Fruit fly (Drosophila melanogaster): ENCODE data around the gene Ubr1.

Ubr1 gene

dm6 chrX:16967415-16967814, 1.1 kb downstream of the Ubr1 start (continued):
- no peak for TF ChIP-seq CG10147 (GFP tag; optimal IDR thresholded peaks at IDR 0.05)
- peak; percentile 65 for TF ChIP-seq tin (GFP tag; optimal IDR thresholded peaks at IDR 0.05)
- peak; percentile 6; the same call in 1 of the 2 replicates for TF ChIP-seq lmd (GFP tag; IDR thresholded peaks at IDR 0.05)
- TF ChIP-seq slp2 (GFP tag; optimal IDR thresholded peaks at IDR 0.05): no peak
- no peak for TF ChIP-seq CG14860 (GFP tag; IDR thresholded peaks at IDR 0.05; ENCODE audit: partially characterized antibody)
- TF ChIP-seq CG11504 (tag; optimal IDR thresholded peaks at IDR 0.05): no peak
- peak; percentile 47 for TF ChIP-seq Lhr (GFP tag; optimal IDR thresholded peaks at IDR 0.05)
- TF ChIP-seq CG12071 (GFP tag; optimal IDR thresholded peaks at IDR 0.05): no peak
- TF ChIP-seq Asciz (GFP tag; optimal IDR thresholded peaks at IDR 0.05): no peak
- TF ChIP-seq CG15479 (GFP tag; optimal IDR thresholded peaks at IDR 0.05): no peak
- TF ChIP-seq scrt (GFP tag; optimal IDR thresholded peaks at IDR 0.05): no peak
- TF ChIP-seq CG6791 (GFP tag; IDR thresholded peaks at IDR 0.05; ENCODE audit: partially characterized antibody): peak; percentile 60; the same call in 2 of the 3 replicates
- no peak for TF ChIP-seq ems (GFP tag; optimal IDR thresholded peaks at IDR 0.05)
- no peak for TF ChIP-seq CG9817 (tag; optimal IDR thresholded peaks at IDR 0.05)
- peak; percentile 38 for TF ChIP-seq Six4 (GFP tag; optimal IDR thresholded peaks at IDR 0.05)
- no peak for TF ChIP-seq cad (GFP tag; optimal IDR thresholded peaks at IDR 0.05)
- TF ChIP-seq CG12769 (tag; optimal IDR thresholded peaks at IDR 0.05): no peak
- no peak for TF ChIP-seq sug (tag; optimal IDR thresholded peaks at IDR 0.05)
- peak; percentile 4 for TF ChIP-seq CG15601 (tag; optimal IDR thresholded peaks at IDR 0.05)
- no peak for TF ChIP-seq CG1603 (tag; optimal IDR thresholded peaks at IDR 0.05)
- TF ChIP-seq CG33557 (GFP tag; optimal IDR thresholded peaks at IDR 0.05): peak; percentile 67
- no peak for TF ChIP-seq prd (optimal IDR thresholded peaks at IDR 0.05)
- peak; percentile 58; the same call in 2 of the 3 replicates for TF ChIP-seq prd (GFP tag; IDR thresholded peaks at IDR 0.05)
- peak; percentile 41 for TF ChIP-seq zen (tag; optimal IDR thresholded peaks at IDR 0.05)
- TF ChIP-seq jumu (GFP tag; optimal IDR thresholded peaks at IDR 0.05): peak; percentile 29
- TF ChIP-seq CG10274 (GFP tag; optimal IDR thresholded peaks at IDR 0.05): no peak
- TF ChIP-seq CG15073 (GFP tag; optimal IDR thresholded peaks at IDR 0.05): no peak
- no peak for TF ChIP-seq Dref (GFP tag; IDR thresholded peaks at IDR 0.05)
- TF ChIP-seq Stat92E (GFP tag; optimal IDR thresholded peaks at IDR 0.05): no peak
- peak; percentile 43; the same call in 1 of the 3 replicates for TF ChIP-seq CG11456 (GFP tag; IDR thresholded peaks at IDR 0.05)
- TF ChIP-seq Doc3 (GFP tag; IDR thresholded peaks at IDR 0.05; ENCODE audit: partially characterized antibody): no peak
- TF ChIP-seq CG2199 (GFP tag; IDR thresholded peaks at IDR 0.05): peak; percentile 87
- TF ChIP-seq mirr (GFP tag; optimal IDR thresholded peaks at IDR 0.05): no peak
- no peak for TF ChIP-seq esg (GFP tag; conservative IDR thresholded peaks at IDR 0.05)
- peak; percentile 29 for TF ChIP-seq az2 (GFP tag; optimal IDR thresholded peaks at IDR 0.05)
- TF ChIP-seq Fer3 (tag; optimal IDR thresholded peaks at IDR 0.05): no peak
- no peak for TF ChIP-seq rib (GFP tag; IDR thresholded peaks at IDR 0.05)
- TF ChIP-seq CG5953 (GFP tag; IDR thresholded peaks at IDR 0.05): 0 out of 2 replicates have a peak, but pooled peaks have one; percentile 26
- TF ChIP-seq cato (GFP tag; optimal IDR thresholded peaks at IDR 0.05; ENCODE audit: borderline replicate concordance): no peak
- TF ChIP-seq CG7372 (GFP tag; IDR thresholded peaks at IDR 0.05): peak; percentile 35; the same call in 1 of the 2 replicates
- TF ChIP-seq sob (GFP tag; IDR thresholded peaks at IDR 0.05): peak; percentile 40; the same call in 1 of the 2 replicates
- peak; percentile 17 for TF ChIP-seq dm (GFP tag; optimal IDR thresholded peaks at IDR 0.05)
- no peak for TF ChIP-seq aop (GFP tag; IDR thresholded peaks at IDR 0.05)
- TF ChIP-seq CG16813 (GFP tag; IDR thresholded peaks at IDR 0.05; ENCODE audit: partially characterized antibody): peak; percentile 41; the same call in 1 of the 3 replicates
- TF ChIP-seq so (GFP tag; IDR thresholded peaks at IDR 0.05): no peak
- no peak for TF ChIP-seq Hr78 (GFP tag; optimal IDR thresholded peaks at IDR 0.05)
- peak; percentile 14 for TF ChIP-seq sqz (GFP tag; optimal IDR thresholded peaks at IDR 0.05)
- TF ChIP-seq CG1602 (GFP tag; optimal IDR thresholded peaks at IDR 0.05): peak; percentile 7
- TF ChIP-seq Med (GFP tag): peak; percentile 87
- TF ChIP-seq CG32772 (GFP tag; IDR thresholded peaks at IDR 0.05): 0 out of 2 replicates have a peak, but pooled peaks have one; percentile 34

Measured in whole organism, embryonic.